Fruit fly (Drosophila melanogaster) whole organism, wandering third instar larva: ENCODE results near the gene CG32299.

Source experiments
- Dfd ChIP-seq: fragments of >200 bp; optimal IDR thresholded peaks from 2 replicates; lab custom pipeline; 2017; ENCODE audit warnings: missing biosample characterization, missing genetic modification characterization
- Hr78 ChIP-seq: fragments of >200 bp; optimal IDR thresholded peaks from 2 replicates; lab custom pipeline; 2017; ENCODE audit warnings: missing biosample characterization, missing genetic modification characterization
- Myc ChIP-seq: fragments of >200 bp; optimal IDR thresholded peaks from 2 replicates; lab custom pipeline; 2017
- brk ChIP-seq: fragments of 200-800 bp; sonication (Bioruptor generic); optimal IDR thresholded peaks from 2 replicates; lab custom pipeline; 2016; ENCODE audit warnings: missing biosample characterization, mild to moderate bottlenecking, missing genetic modification characterization
- dmrt93B ChIP-seq: fragments of 200-800 bp; sonication (Bioruptor generic); optimal IDR thresholded peaks from 2 replicates; lab custom pipeline; 2018; ENCODE audit warnings: missing biosample characterization, mild to moderate bottlenecking, missing genetic modification characterization
- foxo ChIP-seq, 2 experiments: fragments of 200-800 bp; sonication (Bioruptor generic); optimal IDR thresholded peaks; 2 replicates in 1 of 2; 3 replicates in 1 of 2; lab custom pipeline; 2016 to 2017; ENCODE audit warnings: missing biosample characterization in 2 of 2, missing genetic modification characterization in 2 of 2
- jim ChIP-seq: fragments of 175-275, 200-325 bp; sonication (Bioruptor generic); optimal IDR thresholded peaks from 2 replicates; lab custom pipeline; 2016; ENCODE audit warnings: missing biosample characterization, mild to moderate bottlenecking, missing genetic modification characterization
- usp ChIP-seq: fragments of >200 bp; optimal IDR thresholded peaks from 2 replicates; lab custom pipeline; 2017; ENCODE audit warnings: missing biosample characterization, missing genetic modification characterization

dm6 chr3L:2407945-2408344 lies 17.2 kb upstream of the CG32299 start:
- TF ChIP-seq dmrt93B (GFP tag; lab: Kevin White, UChicago) (no peak), foxo (GFP tag; optimal IDR thresholded peaks at IDR 0.05; lab: Kevin White, UChicago) (no peak), brk (GFP tag; lab: Kevin White, UChicago) (no peak), usp (GFP tag; lab: Kevin White, UChicago) (no peak), Dfd (no peak), Myc (lab: Kevin White, UChicago) (no peak), Hr78 (no peak), jim (GFP tag; lab: Kevin White, UChicago) (no peak)
